Worm (Caenorhabditis elegans): ENCODE data around the gene plx-1.
A peak's percentile ranks its signal among the peaks of the same experiment; 100 is the strongest.

ce11 chrIV:957820-958219, 1.5 kb upstream of the plx-1 start:
- TF ChIP-seq aly-1 (tag; optimal IDR thresholded peaks at IDR 0.05) (no peak), pes-1 (GFP tag; IDR thresholded peaks at IDR 0.05) (no peak), hnd-1 (tag; optimal IDR thresholded peaks at IDR 0.05) (no peak), flt-1 (GFP tag; IDR thresholded peaks at IDR 0.05) (no peak), ama-1 (optimal IDR thresholded peaks at IDR 0.05) (no peak), tra-4 (tag; optimal IDR thresholded peaks at IDR 0.05) (no peak), hmbx-1 (tag; optimal IDR thresholded peaks at IDR 0.05) (no peak), F13C5.2 (tag; optimal IDR thresholded peaks at IDR 0.05) (no peak), hmg-4 (GFP tag; optimal IDR thresholded peaks at IDR 0.05) (peak; percentile 53), ceh-36 (tag; optimal IDR thresholded peaks at IDR 0.05) (no peak), B0310.2 (tag; optimal IDR thresholded peaks at IDR 0.05) (no peak)
